Worm (Caenorhabditis elegans): Measurements from ENCODE around the gene F01D4.8.

ce11 chrIV:10462608-10463007 is 9.7 kb upstream of the F01D4.8 start:
- TF ChIP-seq pha-4 (tag; optimal IDR thresholded peaks at IDR 0.05) (no peak), madf-8 (GFP tag; conservative IDR thresholded peaks at IDR 0.05) (no peak), chd-7 (tag; optimal IDR thresholded peaks at IDR 0.05) (no peak)

All from whole organism, young adult.